Fruit fly (Drosophila melanogaster): ENCODE data around the gene CG32750.

The CG32750 gene

DNA sequence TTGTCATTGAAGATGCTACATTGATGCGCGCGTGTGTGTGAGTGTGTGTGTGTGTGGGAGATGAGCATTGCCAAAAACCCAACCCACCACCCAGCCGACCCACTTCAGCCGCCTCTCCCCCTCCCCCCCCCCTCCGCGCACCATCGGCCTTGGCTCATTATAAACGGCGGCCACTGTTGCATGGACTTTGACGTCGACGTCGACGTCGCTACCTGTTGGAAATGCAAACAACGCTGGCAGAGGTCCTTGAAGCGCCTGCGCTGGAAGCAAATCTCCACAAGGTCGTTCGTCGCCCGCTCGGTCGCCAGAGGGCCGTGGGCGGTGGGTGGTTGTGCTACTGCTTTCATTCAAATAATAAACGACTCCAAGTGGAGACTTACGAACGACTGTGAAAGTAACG is 20.4 kb upstream of the CG32750 start:
- TF ChIP-seq chif (GFP tag; optimal IDR thresholded peaks at IDR 0.05) (no peak), crol (GFP tag; IDR thresholded peaks at IDR 0.05) (peak; percentile 58), CG42726 (GFP tag; IDR thresholded peaks at IDR 0.05; ENCODE audit: partially characterized antibody) (no peak), MESR4 (GFP tag; optimal IDR thresholded peaks at IDR 0.05) (no peak), Jarid2 (GFP tag; optimal IDR thresholded peaks at IDR 0.05) (no peak), CG3407 (GFP tag; optimal IDR thresholded peaks at IDR 0.05) (no peak), zen2 (GFP tag; IDR thresholded peaks at IDR 0.05; ENCODE audit: partially characterized antibody) (no peak), chinmo (GFP tag; IDR thresholded peaks at IDR 0.05; ENCODE audit: partially characterized antibody) (0 out of 4 replicates have a peak, but pooled peaks have one; percentile 14), CG10209 (GFP tag; optimal IDR thresholded peaks at IDR 0.05) (no peak), Deaf1 (tag; optimal IDR thresholded peaks at IDR 0.05) (peak; percentile 85), Adf1 (GFP tag; IDR thresholded peaks at IDR 0.05) (peak; percentile 87), ewg (GFP tag; optimal IDR thresholded peaks at IDR 0.05) (peak; percentile 61), Hr39 (optimal IDR thresholded peaks at IDR 0.05) (peak; percentile 56), dmrt11E (tag; optimal IDR thresholded peaks at IDR 0.05) (no peak), scrt (GFP tag; optimal IDR thresholded peaks at IDR 0.05) (peak; percentile 96), CG18599 (GFP tag; optimal IDR thresholded peaks at IDR 0.05) (peak; percentile 31), abd-A (tag; optimal IDR thresholded peaks at IDR 0.05) (peak; percentile 35), Bdp1 (GFP tag; optimal IDR thresholded peaks at IDR 0.05) (no peak)

DNA sequence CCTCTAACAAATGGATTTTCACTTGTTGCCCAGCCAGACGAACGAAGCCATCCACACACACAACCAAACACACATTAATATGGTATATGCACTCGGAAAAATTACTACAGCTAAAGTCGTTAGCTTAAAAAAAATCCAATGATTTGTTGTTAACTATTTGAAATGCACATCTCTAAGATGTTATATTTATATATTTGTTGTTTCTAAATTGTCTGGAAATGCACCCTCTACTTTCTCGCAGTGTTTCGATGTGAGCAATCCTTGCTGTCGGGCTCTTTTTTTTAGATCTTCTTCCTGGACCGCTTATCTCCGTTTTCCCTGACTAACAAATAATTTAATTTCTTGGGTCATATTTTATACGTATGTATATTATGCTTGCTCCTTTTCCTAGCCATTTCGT is 8.9 kb upstream of the CG32750 start:
- TF ChIP-seq CG18599 (GFP tag; optimal IDR thresholded peaks at IDR 0.05) = peak; percentile 46
- TF ChIP-seq E2f2 (GFP tag; IDR thresholded peaks at IDR 0.05) = no peak
- TF ChIP-seq unc-4 (GFP tag; IDR thresholded peaks at IDR 0.05; ENCODE audit: partially characterized antibody) = no peak
- no peak for TF ChIP-seq da (GFP tag; optimal IDR thresholded peaks at IDR 0.05)
- TF ChIP-seq slbo (GFP tag; IDR thresholded peaks at IDR 0.05) = peak; percentile 53
- peak; percentile 25 for TF ChIP-seq sens (GFP tag)
- TF ChIP-seq CG12942 (GFP tag; optimal IDR thresholded peaks at IDR 0.05) = no peak
- peak; percentile 13 for TF ChIP-seq Deaf1 (tag; optimal IDR thresholded peaks at IDR 0.05)
- TF ChIP-seq her (GFP tag; optimal IDR thresholded peaks at IDR 0.05) = no peak
- peak; percentile 43 for TF ChIP-seq lab (GFP tag; optimal IDR thresholded peaks at IDR 0.05)
- peak; percentile 26 for TF ChIP-seq CG2678 (tag; optimal IDR thresholded peaks at IDR 0.05)
- TF ChIP-seq chif (GFP tag; optimal IDR thresholded peaks at IDR 0.05) = no peak
- TF ChIP-seq Hey (tag; optimal IDR thresholded peaks at IDR 0.05) = no peak
- no peak for TF ChIP-seq CG11696 (GFP tag; IDR thresholded peaks at IDR 0.05)
- TF ChIP-seq CG13424 (tag; optimal IDR thresholded peaks at IDR 0.05) = peak; percentile 21
- no peak for TF ChIP-seq CG6854 (GFP tag; optimal IDR thresholded peaks at IDR 0.05)
- TF ChIP-seq CG6765 (GFP tag; optimal IDR thresholded peaks at IDR 0.05) = no peak
- TF ChIP-seq CG30403 (GFP tag; optimal IDR thresholded peaks at IDR 0.05) = peak; percentile 8
- TF ChIP-seq gem (tag; optimal IDR thresholded peaks at IDR 0.05) = peak; percentile 42
- TF ChIP-seq CG2120 (GFP tag; optimal IDR thresholded peaks at IDR 0.05) = peak; percentile 37
- TF ChIP-seq CG13287 (GFP tag; IDR thresholded peaks at IDR 0.05; ENCODE audit: partially characterized antibody) = no peak
- TF ChIP-seq gt (GFP tag; IDR thresholded peaks at IDR 0.05) = no peak
- TF ChIP-seq Dbx (GFP tag; IDR thresholded peaks at IDR 0.05) = 0 out of 3 replicates have a peak, but pooled peaks have one; percentile 12
- peak; percentile 9 for TF ChIP-seq Fer1 (GFP tag; optimal IDR thresholded peaks at IDR 0.05)
- TF ChIP-seq prd (optimal IDR thresholded peaks at IDR 0.05) = no peak
- TF ChIP-seq prd (GFP tag; IDR thresholded peaks at IDR 0.05) = 0 out of 3 replicates have a peak, but pooled peaks have one; percentile 5
- peak; percentile 14 for TF ChIP-seq grau (tag; optimal IDR thresholded peaks at IDR 0.05)
- TF ChIP-seq CG3995 (GFP tag; optimal IDR thresholded peaks at IDR 0.05) = no peak
- TF ChIP-seq Hmr (GFP tag; optimal IDR thresholded peaks at IDR 0.05) = peak; percentile 45
- no peak for TF ChIP-seq CG14860 (GFP tag; IDR thresholded peaks at IDR 0.05; ENCODE audit: partially characterized antibody)
- TF ChIP-seq CG16813 (GFP tag; IDR thresholded peaks at IDR 0.05; ENCODE audit: partially characterized antibody) = no peak
- TF ChIP-seq scrt (GFP tag; optimal IDR thresholded peaks at IDR 0.05) = peak; percentile 73
